Worm (Caenorhabditis elegans) whole organism, L2 larva: Measurements from ENCODE around the gene Y54G2A.32.

ENCODE experiments used
- ama-1 ChIP-seq: fragments of 150-350 bp; optimal IDR thresholded peaks from 2 replicates; lab custom pipeline; 2018; ENCODE audit warnings: inconsistent platforms
- mab-5 ChIP-seq: fragments of 150-350 bp; optimal IDR thresholded peaks from 2 replicates; lab custom pipeline; 2014; ENCODE audit warnings: missing biosample characterization, missing genetic modification characterization
- nhr-11 ChIP-seq: fragments of 150-350 bp; optimal IDR thresholded peaks from 2 replicates; lab custom pipeline; 2014; ENCODE audit warnings: missing biosample characterization, missing genetic modification characterization
- unc-62 ChIP-seq: fragments of 150-350 bp; optimal IDR thresholded peaks from 2 replicates; lab custom pipeline; 2014; ENCODE audit warnings: missing biosample characterization, missing genetic modification reagents, missing genetic modification characterization
- ztf-11 ChIP-seq: sonication (generic microtip); optimal IDR thresholded peaks from 2 replicates; lab custom pipeline; 2017; ENCODE audit warnings: missing biosample characterization, missing genetic modification characterization

- no peak for TF ChIP-seq nhr-11 (tag; lab: Kevin White, UChicago)
- no peak for TF ChIP-seq ama-1 (lab: Kevin White, UChicago)
- no peak for TF ChIP-seq ztf-11 (tag; lab: Kevin White, UChicago)
- no peak for TF ChIP-seq mab-5 (tag; lab: Kevin White, UChicago)
- TF ChIP-seq unc-62 (GFP tag; lab: Kevin White, UChicago), result no peak
Observed at ce11 chrIV:2854161-2854560, 50.4 kb downstream of the Y54G2A.32 start.
